Fruit fly (Drosophila melanogaster) whole organism, wandering third instar larva: ENCODE data around the gene Unc50.

Experiments
- CrebA ChIP-seq: fragments of 200-800 bp; sonication (Bioruptor generic); optimal IDR thresholded peaks from 2 replicates; lab custom pipeline; 2016; ENCODE audit warnings: missing biosample characterization, mild to moderate bottlenecking, missing genetic modification characterization, borderline replicate concordance
- Sp1 ChIP-seq: fragments of 200-800 bp; sonication (Bioruptor generic); optimal IDR thresholded peaks from 3 replicates; lab custom pipeline; 2019; ENCODE audit warnings: missing biosample characterization, mild to moderate bottlenecking, missing genetic modification characterization, moderate library complexity
- br ChIP-seq: fragments of 200-800 bp; sonication (Bioruptor generic); optimal IDR thresholded peaks from 2 replicates; lab custom pipeline; 2016; ENCODE audit warnings: missing biosample characterization, missing genetic modification characterization
- dl ChIP-seq, 2 experiments: fragments of 175-275, 200-275 bp in 1 of 2; fragments of 200-275 bp in 1 of 2; sonication (Bioruptor generic); optimal IDR thresholded peaks; lab custom pipeline; 2018; ENCODE audit warnings: mild to moderate bottlenecking in 2 of 2, missing biosample characterization in 2 of 2, missing genetic modification characterization in 2 of 2, moderate library complexity in 2 of 2; ENCODE audit not compliant: partially characterized antibody in 2 of 2, insufficient read depth in 1 of 2
- dsf ChIP-seq: sonication (Bioruptor generic); optimal IDR thresholded peaks from 2 replicates; lab custom pipeline; 2016; ENCODE audit warnings: missing biosample characterization, missing genetic modification characterization, borderline replicate concordance
- ey ChIP-seq: fragments of 200-800 bp; sonication (Bioruptor generic); optimal IDR thresholded peaks from 2 replicates; lab custom pipeline; 2016; ENCODE audit warnings: missing biosample characterization, missing genetic modification characterization
- pan ChIP-seq: fragments of >200 bp; optimal IDR thresholded peaks from 2 replicates; lab custom pipeline; 2017

DNA sequence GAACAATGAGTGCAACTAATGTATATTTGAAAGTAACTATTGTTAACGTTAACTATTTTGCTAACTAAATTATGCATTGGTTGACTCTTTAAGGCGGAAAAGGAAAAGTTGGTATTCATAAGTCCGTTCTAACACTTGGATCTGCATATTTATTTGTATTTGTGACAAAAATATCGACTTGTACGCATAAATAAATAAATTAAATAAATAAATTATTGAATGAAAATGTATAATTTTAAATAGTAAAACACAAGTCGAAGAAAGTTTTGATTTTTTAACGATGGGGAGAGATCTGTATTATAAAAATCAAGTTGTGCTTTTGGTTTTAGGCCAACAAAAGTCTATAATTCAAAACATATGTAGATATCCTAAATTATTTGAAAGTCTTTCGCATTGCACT is 8.8 kb downstream of the Unc50 start, which contains the start of gene CG8036:
- TF ChIP-seq dsf (GFP tag; lab: Kevin White, UChicago) = no peak
- TF ChIP-seq dl (GFP tag; optimal IDR thresholded peaks at IDR 0.05; lab: Kevin White, UChicago; ENCODE audit: insufficient read depth in 1 of 2, partially characterized antibody in 2 of 2) = no peak
- TF ChIP-seq CrebA (GFP tag; lab: Kevin White, UChicago) = no peak
- no peak for TF ChIP-seq pan
- no peak for TF ChIP-seq ey (GFP tag; lab: Kevin White, UChicago)
- TF ChIP-seq Sp1 = no peak
- TF ChIP-seq br (GFP tag; lab: Kevin White, UChicago) = no peak
